Worm (Caenorhabditis elegans): ENCODE measurements around the gene C08A9.3.
"Not testable (repeated sequence)": the region's sequence is repeated elsewhere in the genome, so short reads cannot be mapped to it uniquely, and the experiment has no call there.

Gene C08A9.3

DNA sequence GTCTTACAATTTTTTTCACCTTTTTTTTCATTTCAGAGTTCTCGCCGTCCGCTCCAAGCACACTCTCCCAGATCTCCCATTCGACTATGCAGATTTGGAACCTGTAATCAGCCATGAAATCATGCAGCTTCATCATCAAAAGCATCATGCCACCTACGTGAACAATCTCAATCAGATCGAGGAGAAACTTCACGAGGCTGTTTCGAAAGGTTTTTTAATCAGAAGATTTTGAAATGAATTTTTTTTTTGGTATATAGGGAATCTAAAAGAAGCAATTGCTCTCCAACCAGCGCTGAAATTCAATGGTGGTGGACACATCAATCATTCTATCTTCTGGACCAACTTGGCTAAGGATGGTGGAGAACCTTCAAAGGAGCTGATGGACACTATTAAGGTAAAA is at the start of gene C08A9.3:
Gene C08A9.3 (minus strand): TSS at position 101 of the 400 bp plus-strand sequence.
- TF ChIP-seq flt-1 (GFP tag; IDR thresholded peaks at IDR 0.05) (no peak), ztf-29 (GFP tag; IDR thresholded peaks at IDR 0.05) (no peak), tab-1 (GFP tag; IDR thresholded peaks at IDR 0.05) (no peak), med-1 (GFP tag; optimal IDR thresholded peaks at IDR 0.05; ENCODE audit: insufficient read depth) (no peak), klf-2 (GFP tag; conservative IDR thresholded peaks at IDR 0.05) (no peak), ztf-23 (GFP tag; IDR thresholded peaks at IDR 0.05) (no peak), T22C8.4 (GFP tag; IDR thresholded peaks at IDR 0.05) (no peak), ref-1 (GFP tag; conservative IDR thresholded peaks at IDR 0.05) (no peak), cog-1 (tag; optimal IDR thresholded peaks at IDR 0.05) (no peak)

ce11 chrX:17140447-17140846 is 47.3 kb upstream of the C08A9.3 start:
- no peak for TF ChIP-seq flt-1 (GFP tag; IDR thresholded peaks at IDR 0.05)
- no peak for TF ChIP-seq klf-2 (GFP tag; conservative IDR thresholded peaks at IDR 0.05)
- no peak for TF ChIP-seq ref-1 (GFP tag; conservative IDR thresholded peaks at IDR 0.05)
- no peak for TF ChIP-seq med-1 (GFP tag; optimal IDR thresholded peaks at IDR 0.05; ENCODE audit: insufficient read depth)
- TF ChIP-seq ztf-23 (GFP tag; IDR thresholded peaks at IDR 0.05) = no peak
- TF ChIP-seq cog-1 (tag; optimal IDR thresholded peaks at IDR 0.05) = no peak
- no peak for TF ChIP-seq ztf-29 (GFP tag; IDR thresholded peaks at IDR 0.05)
- no peak for TF ChIP-seq tab-1 (GFP tag; IDR thresholded peaks at IDR 0.05)
- TF ChIP-seq T22C8.4 (GFP tag; IDR thresholded peaks at IDR 0.05) = no peak

DNA sequence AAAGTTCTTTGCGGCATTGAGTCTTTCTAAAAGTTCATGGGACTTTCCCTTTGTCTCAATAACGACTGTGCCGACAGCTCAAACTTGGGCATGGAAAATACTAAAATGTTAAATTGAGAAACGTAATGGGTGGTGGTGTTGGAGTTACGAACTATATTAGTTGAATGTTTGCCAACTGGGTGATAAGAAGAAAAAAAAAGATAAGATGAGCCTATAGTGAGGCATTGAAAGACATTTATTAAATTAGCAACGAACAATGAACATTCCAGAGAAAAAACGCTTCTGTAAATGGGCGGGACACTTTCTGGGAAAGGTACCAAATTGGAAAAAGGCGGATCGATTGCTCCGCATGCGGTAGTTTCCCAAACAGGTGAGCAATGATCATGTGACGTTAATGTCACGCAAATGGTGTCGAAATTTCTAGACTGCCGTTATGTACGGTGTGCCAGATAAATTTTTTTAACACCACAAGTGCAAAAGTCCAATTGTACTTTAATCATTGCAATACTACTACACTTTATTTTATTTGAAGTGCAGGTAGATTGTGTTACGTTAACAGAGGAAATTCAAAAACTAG is 46.2 kb upstream of the C08A9.3 start:
- no peak for TF ChIP-seq ref-1 (GFP tag; conservative IDR thresholded peaks at IDR 0.05)
- no peak for TF ChIP-seq klf-2 (GFP tag; conservative IDR thresholded peaks at IDR 0.05)
- no peak for TF ChIP-seq tab-1 (GFP tag; IDR thresholded peaks at IDR 0.05)
- no peak for TF ChIP-seq med-1 (GFP tag; optimal IDR thresholded peaks at IDR 0.05; ENCODE audit: insufficient read depth)
- no peak for TF ChIP-seq cog-1 (tag; optimal IDR thresholded peaks at IDR 0.05)
- TF ChIP-seq flt-1 (GFP tag; IDR thresholded peaks at IDR 0.05) = no peak
- TF ChIP-seq T22C8.4 (GFP tag; IDR thresholded peaks at IDR 0.05) = no peak
- TF ChIP-seq ztf-23 (GFP tag; IDR thresholded peaks at IDR 0.05) = no peak
- no peak for TF ChIP-seq ztf-29 (GFP tag; IDR thresholded peaks at IDR 0.05)

- no peak for TF ChIP-seq tab-1 (GFP tag; IDR thresholded peaks at IDR 0.05)
- TF ChIP-seq cog-1 (tag; optimal IDR thresholded peaks at IDR 0.05) = no peak
- TF ChIP-seq ztf-29 (GFP tag; IDR thresholded peaks at IDR 0.05) = no peak
- TF ChIP-seq T22C8.4 (GFP tag; IDR thresholded peaks at IDR 0.05) = no peak
- no peak for TF ChIP-seq klf-2 (GFP tag; conservative IDR thresholded peaks at IDR 0.05)
- TF ChIP-seq flt-1 (GFP tag; IDR thresholded peaks at IDR 0.05) = no peak
Measured at ce11 chrX:17138060-17138557, 45.0 kb upstream of the C08A9.3 start, which contains the start of gene cnp-3. TSS of gene cnp-3 (minus strand) at chrX:17138110.

DNA sequence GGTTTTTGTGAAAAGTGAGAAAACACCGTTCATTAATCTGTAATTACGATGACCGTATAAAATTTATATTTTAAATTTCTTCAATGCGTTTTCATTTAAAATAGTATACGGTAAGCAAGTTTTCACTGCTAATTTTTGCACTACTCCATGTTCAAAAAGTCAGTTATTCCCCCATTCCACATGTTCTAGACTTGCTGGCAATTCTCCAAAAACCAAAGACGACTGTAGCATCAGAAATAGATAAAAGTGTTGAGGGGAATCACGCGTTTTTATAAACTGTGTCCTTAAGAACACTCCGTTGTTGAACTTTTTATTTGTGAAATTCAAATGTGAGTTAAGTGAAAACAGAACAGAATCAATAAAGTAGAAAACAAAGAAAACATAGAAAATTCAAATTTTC is 42.6 kb upstream of the C08A9.3 start:
- TF ChIP-seq flt-1 (GFP tag; IDR thresholded peaks at IDR 0.05) (no peak), cog-1 (tag; optimal IDR thresholded peaks at IDR 0.05) (no peak), T22C8.4 (GFP tag; IDR thresholded peaks at IDR 0.05) (no peak), tab-1 (GFP tag; IDR thresholded peaks at IDR 0.05) (no peak), ref-1 (GFP tag; conservative IDR thresholded peaks at IDR 0.05) (no peak), ztf-29 (GFP tag; IDR thresholded peaks at IDR 0.05) (no peak), klf-2 (GFP tag; conservative IDR thresholded peaks at IDR 0.05) (no peak), med-1 (GFP tag; optimal IDR thresholded peaks at IDR 0.05; ENCODE audit: insufficient read depth) (no peak), ztf-23 (GFP tag; IDR thresholded peaks at IDR 0.05) (no peak)

ce11 chrX:17134427-17134826 is 41.3 kb upstream of the C08A9.3 start, which contains the start of gene K09E3.7:
TSS of gene K09E3.7 (minus strand) at chrX:17134527.
- TF ChIP-seq flt-1 (GFP tag; IDR thresholded peaks at IDR 0.05) (no peak), cog-1 (tag; optimal IDR thresholded peaks at IDR 0.05) (no peak), ztf-29 (GFP tag; IDR thresholded peaks at IDR 0.05) (no peak), tab-1 (GFP tag; IDR thresholded peaks at IDR 0.05) (no peak), ztf-23 (GFP tag; IDR thresholded peaks at IDR 0.05) (no peak), T22C8.4 (GFP tag; IDR thresholded peaks at IDR 0.05) (no peak), klf-2 (GFP tag; conservative IDR thresholded peaks at IDR 0.05) (no peak), med-1 (GFP tag; optimal IDR thresholded peaks at IDR 0.05; ENCODE audit: insufficient read depth) (no peak), ref-1 (GFP tag; conservative IDR thresholded peaks at IDR 0.05) (no peak)

DNA sequence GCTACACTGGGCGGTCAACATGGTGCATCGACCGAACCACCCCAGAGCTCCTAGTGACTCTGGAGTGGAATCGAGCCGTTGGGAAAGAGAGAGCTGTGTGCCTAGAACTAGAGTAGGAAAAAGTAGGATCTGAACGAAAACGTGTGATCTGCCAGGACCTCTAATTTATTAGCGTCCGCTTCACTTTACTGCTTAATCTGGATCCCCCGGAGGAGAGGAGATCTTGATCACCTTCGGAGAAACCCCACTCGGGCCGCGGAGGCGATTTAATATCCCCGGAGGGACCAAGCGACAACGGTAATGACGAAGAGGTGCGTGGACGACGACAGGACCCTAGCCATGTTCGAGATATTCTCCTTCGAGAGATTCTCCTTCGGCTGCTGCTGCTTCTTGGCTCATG is 24.3 kb upstream of the C08A9.3 start, which contains the start of gene K09E3.2:
Gene K09E3.2 (plus strand): TSS at position 301 of the 400 bp plus-strand sequence.
- not testable (repeated sequence) for TF ChIP-seq klf-2 (GFP tag; conservative IDR thresholded peaks at IDR 0.05); T22C8.4 (GFP tag; IDR thresholded peaks at IDR 0.05); cog-1 (tag; optimal IDR thresholded peaks at IDR 0.05)

ce11 chrX:17115089-17115488 is 22.0 kb upstream of the C08A9.3 start, which contains the start of gene lido-6:
TSS of gene lido-6 (minus strand) at chrX:17115189.
- no peak for TF ChIP-seq tab-1 (GFP tag; IDR thresholded peaks at IDR 0.05)
- no peak for TF ChIP-seq ztf-29 (GFP tag; IDR thresholded peaks at IDR 0.05)
- no peak for TF ChIP-seq med-1 (GFP tag; optimal IDR thresholded peaks at IDR 0.05; ENCODE audit: insufficient read depth)
- TF ChIP-seq cog-1 (tag; optimal IDR thresholded peaks at IDR 0.05) = no peak
- no peak for TF ChIP-seq ref-1 (GFP tag; conservative IDR thresholded peaks at IDR 0.05)
- TF ChIP-seq flt-1 (GFP tag; IDR thresholded peaks at IDR 0.05) = no peak
- TF ChIP-seq ztf-23 (GFP tag; IDR thresholded peaks at IDR 0.05) = no peak

DNA sequence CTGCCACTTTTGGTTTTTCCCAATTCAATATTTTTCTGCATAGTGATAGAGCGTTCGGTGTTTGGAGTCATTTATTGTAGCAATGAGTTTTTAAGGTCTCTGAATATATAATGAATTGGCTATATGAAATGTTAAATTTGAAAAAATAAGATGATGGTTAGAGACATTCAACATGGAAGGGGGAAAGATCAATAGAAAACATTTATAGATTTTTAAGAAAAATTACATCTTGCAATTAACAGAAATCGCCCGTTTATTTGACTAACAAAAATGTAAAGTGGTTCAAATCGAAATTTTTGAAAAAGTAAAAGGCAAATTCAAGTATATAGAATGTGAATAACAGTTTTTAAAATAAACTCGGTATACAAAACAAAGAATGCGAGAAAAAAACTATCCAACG is 17.5 kb upstream of the C08A9.3 start, which contains the start of gene lido-5:
Gene lido-5 (minus strand): TSS at position 101 of the 400 bp plus-strand sequence.
- TF ChIP-seq ztf-29 (GFP tag; IDR thresholded peaks at IDR 0.05) (no peak), flt-1 (GFP tag; IDR thresholded peaks at IDR 0.05) (no peak), med-1 (GFP tag; optimal IDR thresholded peaks at IDR 0.05; ENCODE audit: insufficient read depth) (no peak), klf-2 (GFP tag; conservative IDR thresholded peaks at IDR 0.05) (no peak), ref-1 (GFP tag; conservative IDR thresholded peaks at IDR 0.05) (no peak), cog-1 (tag; optimal IDR thresholded peaks at IDR 0.05) (no peak), ztf-23 (GFP tag; IDR thresholded peaks at IDR 0.05) (no peak)

ce11 chrX:17107670-17108069 is 14.6 kb upstream of the C08A9.3 start, which contains the start of gene lido-4:
TSS of gene lido-4 (minus strand) at chrX:17107770.
- TF ChIP-seq tab-1 (GFP tag; IDR thresholded peaks at IDR 0.05) (no peak), flt-1 (GFP tag; IDR thresholded peaks at IDR 0.05) (no peak), ztf-29 (GFP tag; IDR thresholded peaks at IDR 0.05) (no peak), ref-1 (GFP tag; conservative IDR thresholded peaks at IDR 0.05) (no peak), ztf-23 (GFP tag; IDR thresholded peaks at IDR 0.05) (no peak), klf-2 (GFP tag; conservative IDR thresholded peaks at IDR 0.05) (no peak), T22C8.4 (GFP tag; IDR thresholded peaks at IDR 0.05) (no peak), med-1 (GFP tag; optimal IDR thresholded peaks at IDR 0.05; ENCODE audit: insufficient read depth) (no peak), cog-1 (tag; optimal IDR thresholded peaks at IDR 0.05) (no peak)
